Worm (Caenorhabditis elegans): ENCODE results near the gene F23H11.7.

Gene F23H11.7

DNA sequence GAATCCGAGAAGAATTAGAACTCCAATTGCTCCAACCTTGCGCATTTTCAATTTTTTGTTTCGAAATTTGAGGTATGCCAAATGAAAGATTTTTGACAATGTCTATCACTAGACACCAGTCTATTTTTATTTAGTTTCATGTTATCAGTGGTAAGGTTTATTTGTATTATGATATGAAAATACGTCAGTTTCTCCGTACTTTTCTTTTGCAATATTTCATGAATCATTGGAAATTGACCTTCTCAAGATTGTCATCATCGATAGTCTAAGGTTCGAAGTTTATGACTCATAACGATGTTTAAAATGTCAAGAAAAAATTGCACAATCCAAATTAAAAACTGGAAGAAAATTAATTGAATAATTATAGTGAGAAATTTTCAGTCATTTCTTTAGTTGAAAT lies 45.8 kb downstream of the F23H11.7 start, which contains the start of gene clc-19:
Gene clc-19 (minus strand): TSS at position 135 of the 400 bp plus-strand sequence.
- TF ChIP-seq ztf-4 (tag; optimal IDR thresholded peaks at IDR 0.05) (no peak), fos-1 (tag; optimal IDR thresholded peaks at IDR 0.05) (peak; percentile 88)

DNA sequence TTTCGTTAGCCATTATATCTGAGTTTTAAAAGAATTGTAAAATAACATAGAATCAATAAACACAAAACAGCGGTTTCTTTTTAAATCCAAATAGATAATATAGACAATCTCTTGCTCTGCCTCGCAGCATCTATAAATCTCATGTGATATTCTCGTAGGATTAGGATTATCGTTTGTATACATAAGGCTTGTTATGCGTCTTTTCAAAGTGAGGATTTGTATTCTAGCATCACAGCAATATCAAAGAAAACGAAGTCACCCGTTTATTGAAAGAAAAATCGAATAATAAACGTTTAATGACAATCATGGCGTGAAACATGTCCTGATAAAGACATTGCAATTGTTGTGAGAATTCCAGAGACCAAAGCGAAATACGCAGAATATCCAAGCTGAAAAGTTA lies 46.8 kb downstream of the F23H11.7 start, which contains the start of the genes T24C4.3 and clc-20:
Gene T24C4.3 (minus strand): TSS at position 101 of the 400 bp plus-strand sequence.
Gene clc-20 (plus strand): TSS at position 211 of the 400 bp plus-strand sequence.
- no peak for TF ChIP-seq unc-39 (tag; optimal IDR thresholded peaks at IDR 0.05)
- TF ChIP-seq snpc-4 (tag; optimal IDR thresholded peaks at IDR 0.05) = no peak
- no peak for TF ChIP-seq mbf-1 (tag; optimal IDR thresholded peaks at IDR 0.05)
- no peak for TF ChIP-seq ztf-1 (GFP tag; conservative IDR thresholded peaks at IDR 0.05)

DNA sequence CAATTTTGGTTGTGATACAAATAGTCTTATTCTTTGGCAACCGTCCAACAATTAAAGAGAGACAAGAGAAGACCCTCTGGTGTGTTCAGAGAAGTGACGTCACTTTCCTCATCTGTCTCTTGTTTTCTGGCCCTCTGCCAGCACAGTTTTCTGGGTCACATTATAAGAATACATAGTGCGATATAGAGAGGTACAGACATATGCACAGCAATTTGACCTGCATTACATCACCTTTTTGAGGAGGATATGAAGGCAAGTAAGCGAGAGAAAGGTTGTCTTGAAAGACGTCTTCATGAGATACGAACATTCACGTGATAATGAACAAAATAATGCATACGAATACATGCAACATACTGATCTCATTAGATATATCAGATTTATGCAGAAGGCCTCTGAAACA lies 48.7 kb downstream of the F23H11.7 start:
- TF ChIP-seq ztf-11 (tag; optimal IDR thresholded peaks at IDR 0.05) (no peak), nhr-77 (tag; optimal IDR thresholded peaks at IDR 0.05) (no peak), snpc-4 (tag; optimal IDR thresholded peaks at IDR 0.05) (no peak), C34F6.9 (tag; optimal IDR thresholded peaks at IDR 0.05) (no peak), unc-62 (GFP tag; optimal IDR thresholded peaks at IDR 0.05) (no peak), sem-4 (tag; optimal IDR thresholded peaks at IDR 0.05) (no peak), F13H6.1 (tag; optimal IDR thresholded peaks at IDR 0.05) (no peak), ceh-82 (tag; optimal IDR thresholded peaks at IDR 0.05) (no peak), nhr-129 (tag; optimal IDR thresholded peaks at IDR 0.05) (no peak), ceh-16 (tag; optimal IDR thresholded peaks at IDR 0.05) (no peak), mbf-1 (tag; optimal IDR thresholded peaks at IDR 0.05) (no peak), dmd-4 (tag; optimal IDR thresholded peaks at IDR 0.05) (no peak)

DNA sequence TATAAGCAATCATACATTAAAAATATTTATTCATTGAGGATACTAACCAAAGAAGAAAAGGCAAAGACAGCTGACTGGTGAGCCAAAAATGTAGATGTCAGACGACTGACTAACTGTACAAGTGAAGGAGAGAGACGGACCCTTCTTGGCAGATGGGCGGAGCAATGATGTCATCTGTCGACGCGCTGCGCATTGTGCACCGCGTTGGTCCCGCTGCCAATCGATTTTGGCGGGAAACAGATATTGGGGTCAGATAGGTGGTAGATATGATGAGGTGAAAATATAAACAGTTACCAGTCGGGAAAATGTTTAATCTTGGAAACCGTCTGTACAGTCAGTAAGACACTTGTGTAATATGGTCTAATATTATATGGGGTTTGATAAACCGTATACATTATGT lies 49.4 kb downstream of the F23H11.7 start, which contains the start of gene T24C4.2:
Gene T24C4.2 (minus strand): TSS at position 101 of the 400 bp plus-strand sequence.
- TF ChIP-seq ZK546.5 (tag; optimal IDR thresholded peaks at IDR 0.05) = no peak
- no peak for TF ChIP-seq mdl-1 (tag; optimal IDR thresholded peaks at IDR 0.05)
- no peak for TF ChIP-seq ztf-1 (GFP tag; conservative IDR thresholded peaks at IDR 0.05)
- TF ChIP-seq snpc-4 (tag; optimal IDR thresholded peaks at IDR 0.05) = no peak
- TF ChIP-seq skn-1 (tag; optimal IDR thresholded peaks at IDR 0.05) = no peak
- TF ChIP-seq fos-1 (tag; optimal IDR thresholded peaks at IDR 0.05) = no peak
- no peak for TF ChIP-seq C34F6.9 (tag; optimal IDR thresholded peaks at IDR 0.05)
- TF ChIP-seq unc-62 (GFP tag; optimal IDR thresholded peaks at IDR 0.05) = no peak
- TF ChIP-seq mab-5 (tag; optimal IDR thresholded peaks at IDR 0.05) = no peak
- TF ChIP-seq elt-3 (tag; optimal IDR thresholded peaks at IDR 0.05) = no peak
- TF ChIP-seq nhr-21 (tag; optimal IDR thresholded peaks at IDR 0.05) = no peak
- no peak for TF ChIP-seq nhr-129 (tag; optimal IDR thresholded peaks at IDR 0.05)
- TF ChIP-seq sem-4 (tag; optimal IDR thresholded peaks at IDR 0.05) = no peak
- TF ChIP-seq gmeb-1 (tag; optimal IDR thresholded peaks at IDR 0.05) = no peak
- no peak for TF ChIP-seq nhr-11 (tag; optimal IDR thresholded peaks at IDR 0.05)
- no peak for TF ChIP-seq dmd-4 (tag; optimal IDR thresholded peaks at IDR 0.05)
- TF ChIP-seq nhr-10 (tag; optimal IDR thresholded peaks at IDR 0.05) = no peak
- no peak for TF ChIP-seq nhr-237 (tag; optimal IDR thresholded peaks at IDR 0.05)

DNA sequence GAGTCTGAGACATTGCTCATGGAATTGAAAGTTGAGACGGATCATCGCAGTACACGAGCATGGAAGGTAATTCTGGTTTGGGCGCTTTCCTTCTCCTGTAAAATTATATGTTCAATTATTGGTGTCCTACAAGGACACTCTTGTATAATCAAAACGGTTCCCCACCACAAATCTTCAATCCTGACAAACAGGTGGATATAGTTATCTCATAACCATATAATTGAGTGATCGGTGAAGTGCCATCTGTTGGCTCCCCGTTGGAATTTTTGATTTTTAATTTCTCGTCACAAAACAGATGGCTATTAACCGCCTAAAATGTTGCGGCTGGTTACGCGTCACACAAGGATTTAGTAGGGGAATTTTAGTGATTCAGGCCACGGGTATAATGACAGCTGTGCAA lies 50.4 kb downstream of the F23H11.7 start:
- TF ChIP-seq sem-4 (tag; optimal IDR thresholded peaks at IDR 0.05) (no peak), elt-3 (tag; optimal IDR thresholded peaks at IDR 0.05) (no peak)
